Worm (Caenorhabditis elegans): ENCODE results near the gene Y71H2AM.25.
"Not testable (repeated sequence)": the region's sequence is repeated elsewhere in the genome, so short reads cannot be mapped to it uniquely, and the experiment has no call there.

DNA sequence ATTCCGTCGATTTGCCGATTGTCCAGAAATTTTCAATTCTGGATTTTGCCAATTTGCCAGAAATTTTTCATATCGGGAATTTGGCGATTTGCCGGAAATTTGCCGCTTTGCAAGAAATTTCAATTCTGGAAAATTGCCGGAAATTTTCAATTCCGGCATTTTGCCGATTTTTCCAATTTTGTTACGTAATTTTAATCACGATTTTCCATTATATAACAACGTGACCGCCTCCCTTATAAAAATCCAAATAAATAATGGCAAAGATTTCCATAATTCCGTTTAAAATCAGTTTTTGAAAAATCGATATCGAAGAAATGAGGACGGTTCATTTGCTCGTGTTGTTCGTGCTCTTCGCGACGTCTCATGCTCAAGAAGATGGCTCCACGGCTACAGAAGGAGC is 44.5 kb downstream of the Y71H2AM.25 start, which contains the start of gene H34I24.1:
- not testable (repeated sequence) for TF ChIP-seq pag-3 (tag; optimal IDR thresholded peaks at IDR 0.05; ENCODE audit: borderline replicate concordance); ahr-1 (tag; optimal IDR thresholded peaks at IDR 0.05); ceh-22 (tag; optimal IDR thresholded peaks at IDR 0.05)

Data from whole organism, late embryonic.